Worm (Caenorhabditis elegans) whole organism, L3 larva: ENCODE measurements around the gene F47B8.5.

Experiments
- ceh-82 ChIP-seq: fragments of 150-350 bp; optimal IDR thresholded peaks from 2 replicates; lab custom pipeline; 2014; ENCODE audit warnings: missing biosample characterization, missing genetic modification characterization
- fkh-10 ChIP-seq: sonication (generic microtip); optimal IDR thresholded peaks from 2 replicates; lab custom pipeline; 2017; ENCODE audit warnings: missing biosample characterization, missing genetic modification reagents, missing genetic modification characterization
- nhr-12 ChIP-seq: fragments of 150-350 bp; optimal IDR thresholded peaks from 2 replicates; lab custom pipeline; 2014; ENCODE audit warnings: missing biosample characterization, missing genetic modification characterization
- pqm-1 ChIP-seq: fragments of 150-350 bp; optimal IDR thresholded peaks from 2 replicates; lab custom pipeline; 2017; ENCODE audit warnings: missing biosample characterization, missing genetic modification characterization, inconsistent platforms
- sea-2 ChIP-seq: fragments of 150-350 bp; sonication (generic microtip); optimal IDR thresholded peaks from 4 replicates; lab custom pipeline; 2014; ENCODE audit warnings: missing biosample characterization, missing genetic modification reagents, missing genetic modification characterization
- unc-39 ChIP-seq: sonication (generic microtip); optimal IDR thresholded peaks from 4 replicates; lab custom pipeline; 2017; ENCODE audit warnings: missing biosample characterization, missing genetic modification characterization
- zag-1 ChIP-seq: fragments of 150-350 bp; optimal IDR thresholded peaks from 2 replicates; lab custom pipeline; 2014; ENCODE audit warnings: missing biosample characterization, missing genetic modification characterization
- ztf-4 ChIP-seq: fragments of 150-350 bp; optimal IDR thresholded peaks from 2 replicates; lab custom pipeline; 2014; ENCODE audit warnings: missing biosample characterization, missing genetic modification characterization

DNA sequence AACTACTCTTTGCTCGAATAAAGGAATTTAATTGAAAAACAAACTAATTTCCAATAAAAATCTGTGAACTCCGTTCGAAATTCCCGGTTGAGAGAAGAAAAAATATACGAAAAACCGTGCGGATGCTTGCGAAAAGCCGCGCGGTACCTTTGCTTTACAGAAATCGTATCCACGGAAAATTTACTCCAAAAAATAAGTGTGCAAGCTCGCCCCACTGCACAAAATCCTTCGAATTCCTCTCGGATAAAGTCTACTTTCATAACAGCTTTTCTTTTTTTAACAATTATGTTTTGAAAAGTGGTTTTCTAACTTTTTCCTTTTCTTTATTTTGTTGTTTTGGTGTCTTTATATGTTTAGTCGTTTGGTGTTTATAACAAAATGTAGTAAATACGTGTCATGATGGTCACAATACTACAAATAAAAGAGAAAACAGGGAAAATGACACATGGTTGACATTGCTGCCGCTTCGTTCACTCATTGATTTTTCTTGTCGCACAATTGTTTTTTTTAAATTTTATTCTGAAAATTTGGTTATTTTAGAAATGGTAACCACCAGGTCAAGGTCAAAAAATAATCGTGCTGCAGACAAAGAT is 19.7 kb upstream of the F47B8.5 start, which contains the start of gene cept-2:
- TF ChIP-seq ztf-4 (tag; lab: Kevin White, UChicago) (no peak), fkh-10 (GFP tag; lab: Kevin White, UChicago) (peak; percentile 76), zag-1 (no peak), sea-2 (GFP tag; lab: Kevin White, UChicago) (no peak), ceh-82 (tag; lab: Kevin White, UChicago) (peak; percentile 82), nhr-12 (tag; lab: Kevin White, UChicago) (no peak), unc-39 (tag; lab: Kevin White, UChicago) (no peak), pqm-1 (tag; lab: Kevin White, UChicago) (peak; percentile 20)
